Fruit fly (Drosophila melanogaster): Measurements from ENCODE around the gene Tango14.

DNA sequence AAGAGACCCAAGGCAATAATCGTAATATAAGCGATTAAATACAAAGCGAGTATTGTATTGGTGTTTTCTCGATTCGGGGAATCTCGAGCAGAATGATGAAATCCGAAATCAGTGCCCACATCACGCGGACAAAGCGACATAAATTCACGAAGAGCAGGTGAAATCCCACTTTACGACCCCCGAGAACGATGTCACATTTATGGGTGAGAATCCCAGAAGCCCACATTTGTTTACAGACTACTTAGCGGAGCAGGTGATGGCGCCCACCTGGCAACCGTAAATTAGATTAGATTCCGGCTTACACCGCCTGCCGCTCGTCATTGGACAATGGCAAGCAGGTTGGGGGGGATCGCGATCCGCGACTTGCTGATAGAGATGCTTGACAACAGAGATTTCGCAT lies 44.2 kb upstream of the Tango14 start:
- no peak for TF ChIP-seq Hr83 (GFP tag; optimal IDR thresholded peaks at IDR 0.05; ENCODE audit: poor library complexity, severe bottlenecking)
- TF ChIP-seq Sp1 (GFP tag; optimal IDR thresholded peaks at IDR 0.05): no peak
- no peak for TF ChIP-seq foxo (GFP tag; optimal IDR thresholded peaks at IDR 0.05)
- TF ChIP-seq Hr78 (GFP tag; optimal IDR thresholded peaks at IDR 0.05): no peak
- TF ChIP-seq usp (GFP tag; optimal IDR thresholded peaks at IDR 0.05): no peak
- TF ChIP-seq Dfd (GFP tag; optimal IDR thresholded peaks at IDR 0.05): no peak
- TF ChIP-seq HLH106 (tag; optimal IDR thresholded peaks at IDR 0.05): no peak
- no peak for TF ChIP-seq psq (GFP tag; optimal IDR thresholded peaks at IDR 0.05)
- no peak for TF ChIP-seq fru (GFP tag; optimal IDR thresholded peaks at IDR 0.05)
- no peak for TF ChIP-seq Abd-B (GFP tag; optimal IDR thresholded peaks at IDR 0.05)
- TF ChIP-seq jim (GFP tag; optimal IDR thresholded peaks at IDR 0.05): no peak
- no peak for TF ChIP-seq CG32264 (GFP tag; optimal IDR thresholded peaks at IDR 0.05)
- no peak for TF ChIP-seq Hnf4 (GFP tag; optimal IDR thresholded peaks at IDR 0.05)
- TF ChIP-seq N (GFP tag; optimal IDR thresholded peaks at IDR 0.05): no peak

All from whole organism, wandering third instar larva.